Fruit fly (Drosophila melanogaster) whole organism, wandering third instar larva: Measurements from ENCODE around the gene CG33003.

Experiments
- Abd-B ChIP-seq: fragments of >200 bp; optimal IDR thresholded peaks from 2 replicates; lab custom pipeline; 2017; ENCODE audit warnings: missing biosample characterization, missing genetic modification characterization
- CG32264 ChIP-seq: fragments of 200-800 bp; sonication (Bioruptor generic); optimal IDR thresholded peaks from 2 replicates; lab custom pipeline; 2016; ENCODE audit warnings: missing biosample characterization, missing genetic modification characterization
- CG9705 ChIP-seq: fragments of 200-800 bp; sonication (Bioruptor generic); optimal IDR thresholded peaks from 2 replicates; lab custom pipeline; 2018; ENCODE audit warnings: missing biosample characterization, mild to moderate bottlenecking, missing genetic modification characterization
- CrebA ChIP-seq: fragments of 200-800 bp; sonication (Bioruptor generic); optimal IDR thresholded peaks from 2 replicates; lab custom pipeline; 2016; ENCODE audit warnings: missing biosample characterization, mild to moderate bottlenecking, missing genetic modification characterization, borderline replicate concordance
- Dfd ChIP-seq: fragments of >200 bp; optimal IDR thresholded peaks from 2 replicates; lab custom pipeline; 2017; ENCODE audit warnings: missing biosample characterization, missing genetic modification characterization
- Dif ChIP-seq: fragments of 200-275, 200-300 bp; sonication (Bioruptor generic); optimal IDR thresholded peaks from 2 replicates; lab custom pipeline; 2018; ENCODE audit warnings: missing biosample characterization, missing genetic modification characterization; ENCODE audit not compliant: partially characterized antibody
- GATAd ChIP-seq: sonication (Bioruptor generic); optimal IDR thresholded peaks from 2 replicates; lab custom pipeline; 2016; ENCODE audit warnings: missing biosample characterization, missing genetic modification characterization
- HLH106 ChIP-seq: fragments of 200-800 bp; optimal IDR thresholded peaks from 3 replicates; lab custom pipeline; 2019; ENCODE audit warnings: missing biosample characterization, mild to moderate bottlenecking, missing genetic modification characterization, moderate library complexity
- Hnf4 ChIP-seq: fragments of 200-800 bp; sonication (Bioruptor generic); optimal IDR thresholded peaks from 2 replicates; lab custom pipeline; 2016; ENCODE audit warnings: missing biosample characterization, mild to moderate bottlenecking, missing genetic modification characterization
- Hr78 ChIP-seq: fragments of >200 bp; optimal IDR thresholded peaks from 2 replicates; lab custom pipeline; 2017; ENCODE audit warnings: missing biosample characterization, missing genetic modification characterization
- Hr83 ChIP-seq: fragments of 200-300 bp; sonication (Bioruptor generic); optimal IDR thresholded peaks from 2 replicates; lab custom pipeline; 2016; ENCODE audit warnings: missing biosample characterization, mild to moderate bottlenecking, missing genetic modification characterization, moderate library complexity; ENCODE audit not compliant: poor library complexity, severe bottlenecking
- Jra ChIP-seq: sonication (Bioruptor generic); optimal IDR thresholded peaks from 2 replicates; lab custom pipeline; 2016; ENCODE audit warnings: missing biosample characterization, missing genetic modification characterization
- Myc ChIP-seq: fragments of >200 bp; optimal IDR thresholded peaks from 2 replicates; lab custom pipeline; 2017
- N ChIP-seq: fragments of >200 bp; optimal IDR thresholded peaks from 2 replicates; lab custom pipeline; 2018; ENCODE audit warnings: missing biosample characterization, missing external identifiers, missing genetic modification characterization
- Rel ChIP-seq, 2 experiments: fragments of 200-800 bp; sonication (Bioruptor generic) in 1 of 2; optimal IDR thresholded peaks; 2 replicates in 1 of 2; 3 replicates in 1 of 2; lab custom pipeline; 2016 to 2019; ENCODE audit warnings: mild to moderate bottlenecking in 2 of 2, missing biosample characterization in 2 of 2, missing genetic modification characterization in 2 of 2, moderate library complexity in 1 of 2
- Sp1 ChIP-seq: fragments of 200-800 bp; sonication (Bioruptor generic); optimal IDR thresholded peaks from 3 replicates; lab custom pipeline; 2019; ENCODE audit warnings: missing biosample characterization, mild to moderate bottlenecking, missing genetic modification characterization, moderate library complexity
- Vsx2 ChIP-seq: fragments of 200-300, 225-300 bp; sonication (Bioruptor generic); optimal IDR thresholded peaks from 2 replicates; lab custom pipeline; 2018; ENCODE audit warnings: missing biosample characterization, missing genetic modification characterization; ENCODE audit not compliant: partially characterized antibody
- brk ChIP-seq: fragments of 200-800 bp; sonication (Bioruptor generic); optimal IDR thresholded peaks from 2 replicates; lab custom pipeline; 2016; ENCODE audit warnings: missing biosample characterization, mild to moderate bottlenecking, missing genetic modification characterization
- dl ChIP-seq, 2 experiments: fragments of 175-275, 200-275 bp in 1 of 2; fragments of 200-275 bp in 1 of 2; sonication (Bioruptor generic); optimal IDR thresholded peaks; lab custom pipeline; 2018; ENCODE audit warnings: mild to moderate bottlenecking in 2 of 2, missing biosample characterization in 2 of 2, missing genetic modification characterization in 2 of 2, moderate library complexity in 2 of 2; ENCODE audit not compliant: partially characterized antibody in 2 of 2, insufficient read depth in 1 of 2
- dmrt93B ChIP-seq: fragments of 200-800 bp; sonication (Bioruptor generic); optimal IDR thresholded peaks from 2 replicates; lab custom pipeline; 2018; ENCODE audit warnings: missing biosample characterization, mild to moderate bottlenecking, missing genetic modification characterization
- dsf ChIP-seq: sonication (Bioruptor generic); optimal IDR thresholded peaks from 2 replicates; lab custom pipeline; 2016; ENCODE audit warnings: missing biosample characterization, missing genetic modification characterization, borderline replicate concordance
- ey ChIP-seq: fragments of 200-800 bp; sonication (Bioruptor generic); optimal IDR thresholded peaks from 2 replicates; lab custom pipeline; 2016; ENCODE audit warnings: missing biosample characterization, missing genetic modification characterization
- fru ChIP-seq: fragments of 200-800 bp; sonication (Bioruptor generic); optimal IDR thresholded peaks from 3 replicates; lab custom pipeline; 2016; ENCODE audit warnings: missing biosample characterization, mild to moderate bottlenecking, missing genetic modification characterization
- h ChIP-seq: fragments of 200-800 bp; sonication (Bioruptor generic); optimal IDR thresholded peaks from 3 replicates; lab custom pipeline; 2016; ENCODE audit warnings: missing biosample characterization, mild to moderate bottlenecking, missing genetic modification characterization
- jim ChIP-seq: fragments of 175-275, 200-325 bp; sonication (Bioruptor generic); optimal IDR thresholded peaks from 2 replicates; lab custom pipeline; 2016; ENCODE audit warnings: missing biosample characterization, mild to moderate bottlenecking, missing genetic modification characterization
- lola ChIP-seq: fragments of >200 bp; optimal IDR thresholded peaks from 2 replicates; lab custom pipeline; 2017; ENCODE audit warnings: missing biosample characterization, missing genetic modification characterization
- psq ChIP-seq: fragments of 200-800 bp; sonication (Bioruptor generic); optimal IDR thresholded peaks from 3 replicates; lab custom pipeline; 2017; ENCODE audit warnings: missing biosample characterization, mild to moderate bottlenecking, missing genetic modification characterization, moderate library complexity
- sage ChIP-seq: fragments of 200-800 bp; sonication (Bioruptor generic); optimal IDR thresholded peaks from 2 replicates; lab custom pipeline; 2016; ENCODE audit warnings: missing biosample characterization, mild to moderate bottlenecking, missing genetic modification characterization
- sv ChIP-seq: fragments of 200-800 bp; sonication (Bioruptor generic); optimal IDR thresholded peaks from 3 replicates; lab custom pipeline; 2016; ENCODE audit warnings: missing biosample characterization, missing genetic modification characterization
- usp ChIP-seq: fragments of >200 bp; optimal IDR thresholded peaks from 2 replicates; lab custom pipeline; 2017; ENCODE audit warnings: missing biosample characterization, missing genetic modification characterization

The CG33003 gene

dm6 chr2L:4385387-4386279, 15.1 kb upstream of the CG33003 start, which contains the start of gene Vps53:
TSS of gene Vps53 (minus strand) at chr2L:4386062.
- TF ChIP-seq sage (GFP tag; lab: Kevin White, UChicago) (no peak), h (no peak), sv (GFP tag; lab: Kevin White, UChicago) (no peak), Hr78 (GFP tag; lab: Kevin White, UChicago) (no peak), Myc (lab: Kevin White, UChicago) (no peak), psq (no peak), HLH106 (tag; lab: Kevin White, UChicago) (no peak), usp (GFP tag; lab: Kevin White, UChicago) (no peak), CG9705 (no peak), Hnf4 (GFP tag; lab: Kevin White, UChicago) (no peak), dmrt93B (GFP tag; lab: Kevin White, UChicago) (no peak), CrebA (GFP tag; lab: Kevin White, UChicago) (no peak), fru (GFP tag; lab: Kevin White, UChicago) (no peak), Dfd (GFP tag; lab: Kevin White, UChicago) (no peak), brk (no peak), Hr83 (GFP tag; lab: Kevin White, UChicago) (no peak), jim (no peak)

DNA sequence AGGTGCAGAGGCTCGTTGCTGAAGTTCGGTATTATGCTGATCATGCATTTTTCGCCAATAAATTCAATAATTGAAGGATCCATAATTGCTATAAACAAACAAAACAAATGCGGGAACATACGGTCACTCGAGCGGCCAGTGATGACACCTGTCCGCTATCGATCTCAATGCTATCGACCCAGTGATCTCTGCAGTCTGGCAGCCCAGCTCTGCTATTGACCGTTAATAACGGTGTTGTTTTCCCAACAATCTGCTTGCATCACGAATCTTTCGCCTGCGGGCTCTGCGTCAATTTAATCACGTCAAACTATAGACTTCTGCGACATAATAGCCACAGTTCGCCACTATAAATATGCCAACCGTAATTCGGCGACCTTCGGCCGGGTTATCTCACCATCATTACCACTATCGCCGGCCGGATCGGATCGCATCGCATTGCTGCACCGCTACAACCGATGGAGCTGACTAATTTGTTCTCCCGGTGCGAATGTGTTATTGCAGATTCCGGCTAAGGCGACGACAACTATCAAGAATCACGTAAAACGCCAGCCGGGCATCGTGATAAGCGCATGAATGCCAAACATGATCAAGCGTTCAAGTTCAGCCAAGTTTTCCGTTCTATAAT, 13.7 kb upstream of the CG33003 start, which contains the start of gene Psf2:
Gene Psf2, minus strand, starts transcription at position 431 of the 625 bp plus-strand sequence.
- TF ChIP-seq ey (GFP tag; lab: Kevin White, UChicago) (no peak), Dif (GFP tag; lab: Kevin White, UChicago) (no peak), usp (GFP tag; lab: Kevin White, UChicago) (no peak), Rel (GFP tag; optimal IDR thresholded peaks at IDR 0.05; lab: Kevin White, UChicago) (no peak), Rel (tag; optimal IDR thresholded peaks at IDR 0.05; lab: Kevin White, UChicago) (peak; percentile 62), dl (GFP tag; optimal IDR thresholded peaks at IDR 0.05; lab: Kevin White, UChicago; ENCODE audit: insufficient read depth in 1 of 2, partially characterized antibody in 2 of 2) (no peak), Hr83 (GFP tag; lab: Kevin White, UChicago) (peak; percentile 5), CrebA (GFP tag; lab: Kevin White, UChicago) (no peak), fru (GFP tag; lab: Kevin White, UChicago) (no peak)

- TF ChIP-seq dmrt93B (GFP tag; lab: Kevin White, UChicago) (no peak), Myc (lab: Kevin White, UChicago) (no peak), h (no peak), Sp1 (no peak), dl (GFP tag; optimal IDR thresholded peaks at IDR 0.05; lab: Kevin White, UChicago; ENCODE audit: insufficient read depth in 1 of 2, partially characterized antibody in 2 of 2) (no peak), usp (GFP tag; lab: Kevin White, UChicago) (no peak), brk (no peak), Jra (GFP tag; lab: Kevin White, UChicago) (no peak), CG32264 (GFP tag; lab: Kevin White, UChicago) (no peak), N (GFP tag; lab: Kevin White, UChicago) (no peak)
These were observed 12.7 kb upstream of the CG33003 start, which contains the start of gene Tps1 for dm6 chr2L:4388027-4388426. TSS of gene Tps1 (plus strand) at chr2L:4388327.

DNA sequence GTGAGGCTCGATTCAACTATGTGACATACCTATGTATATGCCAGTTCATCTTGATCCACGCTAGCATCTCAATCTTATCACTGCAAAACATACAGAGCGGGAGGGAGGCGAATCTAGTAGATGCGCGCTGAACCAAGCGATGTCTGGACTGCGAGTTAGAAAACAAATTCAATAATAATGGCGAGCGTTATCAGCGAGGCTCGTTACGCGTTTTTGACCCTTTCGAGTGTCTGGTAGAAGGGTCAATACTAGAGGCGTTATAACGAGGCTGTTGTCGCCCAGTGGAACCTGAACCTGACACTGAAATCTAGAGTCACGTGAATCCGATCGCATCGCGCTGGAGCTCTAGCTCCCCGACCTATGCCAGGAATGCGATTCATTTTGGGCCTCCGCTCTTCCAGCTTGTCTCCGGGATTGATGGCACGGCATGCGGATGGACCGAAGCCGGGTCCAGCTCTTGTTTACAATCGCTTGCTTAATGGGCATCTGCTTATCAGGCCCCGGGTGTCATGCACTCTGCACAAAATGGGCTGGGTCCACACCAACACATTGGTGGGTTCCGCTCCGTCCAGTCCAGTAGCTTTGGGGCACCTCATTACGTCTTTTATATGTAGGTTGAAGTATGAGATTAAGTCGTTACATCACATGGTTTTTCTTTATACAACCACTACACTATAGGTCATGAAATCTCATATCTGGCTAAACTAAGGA, 11.2 kb upstream of the CG33003 start:
- no peak for TF ChIP-seq psq
- no peak for TF ChIP-seq lola
- TF ChIP-seq fru (GFP tag; lab: Kevin White, UChicago), result no peak
- TF ChIP-seq ey (GFP tag; lab: Kevin White, UChicago), result no peak
- TF ChIP-seq dsf (GFP tag; lab: Kevin White, UChicago), result no peak
- no peak for TF ChIP-seq CrebA (GFP tag; lab: Kevin White, UChicago)
- TF ChIP-seq HLH106 (tag; lab: Kevin White, UChicago), result no peak
- TF ChIP-seq GATAd (GFP tag; lab: Kevin White, UChicago), result no peak
- no peak for TF ChIP-seq Dfd (GFP tag; lab: Kevin White, UChicago)
- no peak for TF ChIP-seq CG9705
- no peak for TF ChIP-seq dl (GFP tag; optimal IDR thresholded peaks at IDR 0.05; lab: Kevin White, UChicago; ENCODE audit: insufficient read depth in 1 of 2, partially characterized antibody in 2 of 2)
- TF ChIP-seq Vsx2, result no peak
- TF ChIP-seq Abd-B (GFP tag; lab: Kevin White, UChicago), result no peak
- TF ChIP-seq, all 38 proteins: peak for 0
